Worm (Caenorhabditis elegans): ENCODE results near the gene gipc-1.
A peak's percentile ranks its signal among the peaks of the same experiment; 100 is the strongest.

gipc-1 gene

ce11 chrIII:4899728-4900127, 29.1 kb downstream of the gipc-1 start (continued):
- TF ChIP-seq F52B5.7 (tag; optimal IDR thresholded peaks at IDR 0.05): peak; percentile 95
- peak; percentile 58 for TF ChIP-seq F57C9.4 (tag; optimal IDR thresholded peaks at IDR 0.05)
- TF ChIP-seq lir-1 (GFP tag; conservative IDR thresholded peaks at IDR 0.05): peak; percentile 96
- TF ChIP-seq madf-10 (tag; optimal IDR thresholded peaks at IDR 0.05): peak; percentile 95
- peak; percentile 6 for TF ChIP-seq F49E8.2 (tag; optimal IDR thresholded peaks at IDR 0.05; ENCODE audit: insufficient read depth)
- peak; percentile 98 for TF ChIP-seq ekl-4 (GFP tag; IDR thresholded peaks at IDR 0.05)
- peak in 2 of 3 experiments; percentile 68 to 96 for TF ChIP-seq lin-35 (GFP tag; optimal IDR thresholded peaks at IDR 0.05)
- TF ChIP-seq C06A6.2 (GFP tag; conservative IDR thresholded peaks at IDR 0.05): peak; percentile 100
- TF ChIP-seq cebp-2 (GFP tag; IDR thresholded peaks at IDR 0.05): no peak
- TF ChIP-seq B0035.1 (tag; optimal IDR thresholded peaks at IDR 0.05): peak; percentile 93
- TF ChIP-seq nhr-120 (GFP tag; IDR thresholded peaks at IDR 0.05): no peak
- TF ChIP-seq him-1 (tag; optimal IDR thresholded peaks at IDR 0.05): no peak
- TF ChIP-seq attf-3 (GFP tag; conservative IDR thresholded peaks at IDR 0.05): peak; percentile 76
- TF ChIP-seq athp-1 (tag; optimal IDR thresholded peaks at IDR 0.05): peak; percentile 96
- TF ChIP-seq F23B12.7 (tag; optimal IDR thresholded peaks at IDR 0.05; ENCODE audit: insufficient read depth): peak; percentile 41
- peak; percentile 83; the same call in 1 of the 2 replicates for TF ChIP-seq hmg-20 (GFP tag; IDR thresholded peaks at IDR 0.05)
- peak; percentile 92 for TF ChIP-seq gei-17 (GFP tag; optimal IDR thresholded peaks at IDR 0.05)
- TF ChIP-seq F57A8.1 (GFP tag; optimal IDR thresholded peaks at IDR 0.05): peak; percentile 22
- TF ChIP-seq mes-4 (tag; optimal IDR thresholded peaks at IDR 0.05): no peak
- TF ChIP-seq hlh-26 (GFP tag; conservative IDR thresholded peaks at IDR 0.05): no peak
- TF ChIP-seq die-1 (tag; optimal IDR thresholded peaks at IDR 0.05): peak; percentile 91
- TF ChIP-seq bed-1 (GFP tag; IDR thresholded peaks at IDR 0.05): peak; percentile 86; the same call in 1 of the 2 replicates
- peak; percentile 94 for TF ChIP-seq egl-18 (GFP tag; IDR thresholded peaks at IDR 0.05)
- TF ChIP-seq dpff-1 (tag; optimal IDR thresholded peaks at IDR 0.05): peak; percentile 7
- TF ChIP-seq ztf-6 (GFP tag; IDR thresholded peaks at IDR 0.05): peak; percentile 96
- TF ChIP-seq sea-2 (GFP tag; IDR thresholded peaks at IDR 0.05): peak; percentile 97
- no peak for TF ChIP-seq F39B2.1 (GFP tag; IDR thresholded peaks at IDR 0.05)
- TF ChIP-seq nfya-1 (tag; optimal IDR thresholded peaks at IDR 0.05; ENCODE audit: borderline replicate concordance, insufficient read depth): no peak
- TF ChIP-seq rcor-1 (GFP tag; IDR thresholded peaks at IDR 0.05): peak; percentile 96
- peak; percentile 88 for TF ChIP-seq Y56A3A.18 (GFP tag; IDR thresholded peaks at IDR 0.05)

- peak; percentile 85 for TF ChIP-seq madf-6 (GFP tag; IDR thresholded peaks at IDR 0.05)
- TF ChIP-seq let-607 (tag; optimal IDR thresholded peaks at IDR 0.05): no peak
- peak; percentile 47; the same call in 1 of the 2 replicates for TF ChIP-seq madf-8 (GFP tag; conservative IDR thresholded peaks at IDR 0.05)
- TF ChIP-seq xnd-1 (tag; optimal IDR thresholded peaks at IDR 0.05): peak; percentile 51
- TF ChIP-seq lsl-1 (GFP tag; optimal IDR thresholded peaks at IDR 0.05): peak; percentile 88
- TF ChIP-seq efl-1 (GFP tag; optimal IDR thresholded peaks at IDR 0.05): peak; percentile 23
- TF ChIP-seq F33H1.4 (GFP tag; IDR thresholded peaks at IDR 0.05): peak; percentile 90
- TF ChIP-seq snpc-1.3 (tag; optimal IDR thresholded peaks at IDR 0.05; ENCODE audit: insufficient read depth): peak; percentile 58
- no peak for TF ChIP-seq atf-7 (tag; optimal IDR thresholded peaks at IDR 0.05)
- TF ChIP-seq ztf-22 (GFP tag; optimal IDR thresholded peaks at IDR 0.05): no peak
- TF ChIP-seq D2030.7 (GFP tag; IDR thresholded peaks at IDR 0.05): peak; percentile 63
- peak; percentile 63 for TF ChIP-seq snpc-3.4 (tag; optimal IDR thresholded peaks at IDR 0.05)
- TF ChIP-seq rpc-1 (optimal IDR thresholded peaks at IDR 0.05): no peak
- TF ChIP-seq rpc-1 (tag; optimal IDR thresholded peaks at IDR 0.05): no peak
Measured at ce11 chrIII:4900260-4900659, 29.7 kb downstream of the gipc-1 start, which contains the start of gene tag-340. Gene tag-340 (plus strand): TSS chrIII:4900508.

Data from whole organism, young adult.